Worm (Caenorhabditis elegans) whole organism, young adult: ENCODE data around the gene dmd-9.

Source experiments
- B0261.1 ChIP-seq: sonication (generic microtip); optimal IDR thresholded peaks from 2 replicates; lab custom pipeline; 2016; ENCODE audit warnings: mild to moderate bottlenecking, missing genetic modification characterization, moderate library complexity, missing compliant biosample characterization
- F22D6.2 ChIP-seq: sonication (generic microtip); optimal IDR thresholded peaks from 2 replicates; lab custom pipeline; 2016; ENCODE audit warnings: mild to moderate bottlenecking, missing genetic modification characterization, missing compliant biosample characterization
- F37B4.10 ChIP-seq: fragments of 200-800 bp; sonication (Bioruptor generic); IDR thresholded peaks from 2 replicates; pipeline ENCODE4 v1.3.6; 2022; ENCODE audit warnings: missing genetic modification characterization, missing compliant biosample characterization
- F55B11.4 ChIP-seq: sonication (generic microtip); optimal IDR thresholded peaks from 2 replicates; lab custom pipeline; 2016; ENCODE audit warnings: missing compliant biosample characterization, missing genetic modification characterization, borderline replicate concordance; ENCODE audit not compliant: insufficient read depth
- Y56A3A.18 ChIP-seq: fragments of 200-800 bp; sonication (Bioruptor generic); IDR thresholded peaks from 2 replicates; pipeline ENCODE4 v1.3.6; 2022; ENCODE audit warnings: missing genetic modification reagents, missing genetic modification characterization, missing compliant biosample characterization
- Y79H2A.3 ChIP-seq: fragments of 200-800 bp; sonication (Bioruptor generic); conservative IDR thresholded peaks from 2 replicates; pipeline ENCODE4 v1.3.6; 2022; ENCODE audit warnings: missing genetic modification reagents, missing genetic modification characterization, missing compliant biosample characterization
- Y95B8A.8 ChIP-seq: fragments of 200-800 bp; sonication (Bioruptor generic); IDR thresholded peaks from 2 replicates; pipeline ENCODE4 v1.3.6; 2022; ENCODE audit warnings: missing genetic modification reagents, missing genetic modification characterization, missing compliant biosample characterization
- ZK185.1 ChIP-seq: sonication (generic microtip); optimal IDR thresholded peaks from 2 replicates; lab custom pipeline; 2016; ENCODE audit warnings: mild to moderate bottlenecking, missing genetic modification characterization, missing compliant biosample characterization; ENCODE audit not compliant: poor library complexity, severe bottlenecking
- aptf-3 ChIP-seq: fragments of 200-800 bp; sonication (Bioruptor generic); IDR thresholded peaks from 2 replicates; pipeline ENCODE4 v1.3.6; 2022; ENCODE audit warnings: missing genetic modification characterization, missing compliant biosample characterization
- atf-7 ChIP-seq: sonication (generic microtip); optimal IDR thresholded peaks from 2 replicates; lab custom pipeline; 2017; ENCODE audit warnings: mild to moderate bottlenecking, missing genetic modification characterization, missing compliant biosample characterization
- attf-5 ChIP-seq: fragments of 200-800 bp; sonication (Bioruptor generic); optimal IDR thresholded peaks from 2 replicates; lab custom pipeline; 2018; ENCODE audit warnings: mild to moderate bottlenecking, missing genetic modification characterization, missing compliant biosample characterization
- bed-2 ChIP-seq: fragments of 200-800 bp; sonication (Bioruptor generic); IDR thresholded peaks from 2 replicates; pipeline ENCODE4 v1.3.6; 2022; ENCODE audit warnings: missing genetic modification reagents, missing genetic modification characterization, missing compliant biosample characterization
- ccch-3 ChIP-seq: fragments of 200-800 bp; sonication (Bioruptor generic); optimal IDR thresholded peaks from 2 replicates; lab custom pipeline; 2018; ENCODE audit warnings: mild to moderate bottlenecking, missing genetic modification characterization, missing compliant biosample characterization
- cebp-1 ChIP-seq, 2 experiments: fragments of 200-800 bp in 1 of 2; sonication (Bioruptor generic) in 1 of 2; sonication (generic microtip) in 1 of 2; IDR thresholded peaks in 1 of 2; optimal IDR thresholded peaks in 1 of 2; 2 replicates each; pipeline versions ENCODE4 v1.3.6 to Lab custom; 2017 to 2022; ENCODE audit warnings: missing compliant biosample characterization in 2 of 2, missing genetic modification characterization in 2 of 2, mild to moderate bottlenecking in 1 of 2, missing genetic modification reagents in 1 of 2, moderate library complexity in 1 of 2
- cebp-2 ChIP-seq: fragments of 200-800 bp; sonication (Bioruptor generic); IDR thresholded peaks from 2 replicates; pipeline ENCODE4 v1.3.6; 2022; ENCODE audit warnings: missing genetic modification characterization, missing compliant biosample characterization
- ceh-27 ChIP-seq: fragments of 200-800 bp; sonication (Bioruptor generic); optimal IDR thresholded peaks from 2 replicates; lab custom pipeline; 2018; ENCODE audit warnings: mild to moderate bottlenecking, missing genetic modification characterization, moderate library complexity, missing compliant biosample characterization
- dox-1 ChIP-seq: fragments of 200-800 bp; sonication (Bioruptor generic); IDR thresholded peaks from 2 replicates; pipeline ENCODE4 v1.3.6; 2022; ENCODE audit warnings: missing genetic modification reagents, missing genetic modification characterization, missing compliant biosample characterization
- dpff-1 ChIP-seq: sonication (generic microtip); optimal IDR thresholded peaks from 2 replicates; lab custom pipeline; 2017; ENCODE audit warnings: mild to moderate bottlenecking, missing genetic modification characterization, missing compliant biosample characterization
- dpl-1 ChIP-seq: fragments of 150-350 bp; optimal IDR thresholded peaks from 2 replicates; lab custom pipeline; 2014; ENCODE audit warnings: missing biosample characterization, missing genetic modification reagents, missing genetic modification characterization
- efl-1 ChIP-seq: fragments of 150-350 bp; optimal IDR thresholded peaks from 2 replicates; lab custom pipeline; 2014; ENCODE audit warnings: missing biosample characterization, missing genetic modification reagents, missing genetic modification characterization
- egrh-3 ChIP-seq: fragments of 200-800 bp; sonication (Bioruptor generic); IDR thresholded peaks from 2 replicates; pipeline ENCODE4 v1.3.6; 2022; ENCODE audit warnings: missing genetic modification reagents, missing genetic modification characterization, missing compliant biosample characterization
- ekl-4 ChIP-seq: fragments of 200-800 bp; sonication (Bioruptor generic); IDR thresholded peaks from 2 replicates; pipeline ENCODE4 v1.3.6; 2022; ENCODE audit warnings: missing genetic modification reagents, missing genetic modification characterization, missing compliant biosample characterization
- gei-17 ChIP-seq: fragments of 200-800 bp; sonication (Bioruptor generic); optimal IDR thresholded peaks from 2 replicates; lab custom pipeline; 2018; ENCODE audit warnings: mild to moderate bottlenecking, missing genetic modification characterization, missing compliant biosample characterization
- hmg-1.2 ChIP-seq: fragments of 200-800 bp; sonication (Bioruptor generic); IDR thresholded peaks from 2 replicates; pipeline ENCODE4 v1.3.6; 2022; ENCODE audit warnings: missing genetic modification reagents, missing genetic modification characterization, missing compliant biosample characterization
- let-526 ChIP-seq: fragments of 200-800 bp; sonication (Bioruptor generic); IDR thresholded peaks from 2 replicates; pipeline ENCODE4 v1.3.6; 2022; ENCODE audit warnings: missing genetic modification reagents, missing genetic modification characterization, missing compliant biosample characterization
- let-607 ChIP-seq, 2 experiments: fragments of 200-800 bp in 1 of 2; sonication (Bioruptor generic) in 1 of 2; sonication (generic microtip) in 1 of 2; optimal IDR thresholded peaks; 2 replicates each; lab custom pipeline; 2016 to 2018; ENCODE audit warnings: mild to moderate bottlenecking in 2 of 2, missing compliant biosample characterization in 2 of 2, missing genetic modification characterization in 2 of 2, moderate library complexity in 2 of 2, missing genotype in 1 of 2
- lin-26 ChIP-seq: fragments of 200-800 bp; sonication (Bioruptor generic); IDR thresholded peaks from 2 replicates; pipeline ENCODE4 v1.3.6; 2022; ENCODE audit warnings: missing genetic modification reagents, missing genetic modification characterization, missing compliant biosample characterization
- lin-54 ChIP-seq: fragments of 200-800 bp; sonication (Bioruptor generic); optimal IDR thresholded peaks from 2 replicates; lab custom pipeline; 2018; ENCODE audit warnings: mild to moderate bottlenecking, missing genetic modification characterization, missing compliant biosample characterization
- lir-1 ChIP-seq: fragments of 200-800 bp; sonication (Bioruptor generic); conservative IDR thresholded peaks from 2 replicates; pipeline ENCODE4 v1.3.6; 2022; ENCODE audit warnings: missing genetic modification reagents, missing genetic modification characterization, missing compliant biosample characterization
- lsl-1 ChIP-seq: fragments of 200-800 bp; sonication (Bioruptor generic); optimal IDR thresholded peaks from 2 replicates; lab custom pipeline; 2018; ENCODE audit warnings: mild to moderate bottlenecking, missing genetic modification characterization, moderate library complexity, missing compliant biosample characterization
- madf-3 ChIP-seq: fragments of 200-800 bp; sonication (Bioruptor generic); IDR thresholded peaks from 2 replicates; pipeline ENCODE4 v1.3.6; 2022; ENCODE audit warnings: missing genetic modification reagents, missing genetic modification characterization, missing compliant biosample characterization
- madf-8 ChIP-seq: fragments of 200-800 bp; sonication (Bioruptor generic); conservative IDR thresholded peaks from 2 replicates; pipeline ENCODE4 v1.3.6; 2022; ENCODE audit warnings: missing genetic modification reagents, missing genetic modification characterization, missing compliant biosample characterization
- mcd-1 ChIP-seq: fragments of 200-800 bp; sonication (Bioruptor generic); IDR thresholded peaks from 2 replicates; pipeline ENCODE4 v1.3.6; 2022; ENCODE audit warnings: missing genetic modification reagents, missing genetic modification characterization, missing compliant biosample characterization
- nhr-179 ChIP-seq: sonication (generic microtip); optimal IDR thresholded peaks from 2 replicates; lab custom pipeline; 2016; ENCODE audit warnings: mild to moderate bottlenecking, missing genetic modification characterization, missing compliant biosample characterization
- nhr-27 ChIP-seq: fragments of 200-800 bp; sonication (Bioruptor generic); optimal IDR thresholded peaks from 2 replicates; lab custom pipeline; 2018; ENCODE audit warnings: mild to moderate bottlenecking, missing genetic modification characterization, moderate library complexity, missing compliant biosample characterization
- nhr-80 ChIP-seq: sonication (generic microtip); optimal IDR thresholded peaks from 2 replicates; lab custom pipeline; 2016; ENCODE audit warnings: missing genetic modification characterization, missing compliant biosample characterization
- snpc-3.4 ChIP-seq: sonication (generic microtip); optimal IDR thresholded peaks from 2 replicates; lab custom pipeline; 2017; ENCODE audit warnings: missing genetic modification characterization, mild to moderate bottlenecking, missing compliant biosample characterization, antibody characterized with exemption, moderate library complexity, missing genotype, missing genetic modification reagents
- snpc-4 ChIP-seq, 5 experiments: fragments of 150-350 bp in 1 of 5; sonication (generic microtip) in 4 of 5; optimal IDR thresholded peaks; 2 replicates each; lab custom pipeline; 2014 to 2018; ENCODE audit warnings: missing genetic modification characterization in 5 of 5, missing biosample characterization in 3 of 5, antibody characterized with exemption in 2 of 5, mild to moderate bottlenecking in 2 of 5, missing compliant biosample characterization in 2 of 5, missing genotype in 2 of 5, moderate library complexity in 2 of 5, missing genetic modification reagents in 1 of 5
- sptf-2 ChIP-seq: fragments of 200-800 bp; sonication (Bioruptor generic); optimal IDR thresholded peaks from 2 replicates; lab custom pipeline; 2018; ENCODE audit warnings: mild to moderate bottlenecking, missing genetic modification characterization, missing compliant biosample characterization
- tbx-9 ChIP-seq: sonication (generic microtip); optimal IDR thresholded peaks from 2 replicates; lab custom pipeline; 2016; ENCODE audit warnings: borderline replicate concordance, missing genetic modification characterization, inconsistent platforms, missing compliant biosample characterization
- unc-62 ChIP-seq: fragments of 150-350 bp; optimal IDR thresholded peaks from 2 replicates; lab custom pipeline; 2014; ENCODE audit warnings: missing biosample characterization, missing genetic modification reagents, missing genetic modification characterization

Gene dmd-9

DNA sequence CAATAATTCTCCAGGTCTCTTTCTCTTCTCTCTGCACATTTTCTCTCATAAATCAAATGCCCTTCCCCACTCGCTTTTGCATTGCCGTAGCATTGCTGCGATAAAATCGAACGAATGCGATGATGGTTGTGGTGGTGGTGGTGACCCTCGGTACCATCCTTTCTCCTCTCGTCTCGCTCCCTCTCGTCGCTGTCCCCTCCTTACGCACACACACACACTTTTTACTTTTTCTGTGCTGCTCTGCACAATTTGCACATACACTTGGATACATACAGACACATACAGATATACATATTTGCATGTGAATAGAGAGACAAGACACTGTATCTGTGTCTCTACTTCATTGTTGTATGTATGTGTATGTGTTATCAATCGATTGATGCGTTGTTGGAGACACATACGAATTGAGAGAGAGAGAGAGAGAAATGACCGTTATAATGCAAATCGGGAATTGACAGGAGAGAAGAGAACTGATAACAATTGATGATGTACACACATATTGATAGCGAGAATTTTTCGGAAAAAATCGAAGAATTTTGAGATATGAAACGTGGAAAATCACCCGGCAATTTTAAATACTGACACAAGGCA, 26.7 kb downstream of the dmd-9 start (continued):
- no peak for TF ChIP-seq nhr-27 (tag; lab: Kevin White, UChicago)
- no peak for TF ChIP-seq let-526 (GFP tag; lab: Robert Waterston, UW)
- TF ChIP-seq madf-3 (GFP tag; lab: Robert Waterston, UW) = no peak
- TF ChIP-seq F55B11.4 (tag; lab: Kevin White, UChicago) = no peak
- TF ChIP-seq Y95B8A.8 (GFP tag; lab: Robert Waterston, UW) = no peak
- peak; percentile 82 for TF ChIP-seq atf-7 (tag; lab: Kevin White, UChicago)
- TF ChIP-seq B0261.1 (tag; lab: Kevin White, UChicago) = no peak
- TF ChIP-seq let-607 (tag; optimal IDR thresholded peaks at IDR 0.05; lab: Kevin White, UChicago) = peak; percentile 83 to 87
- no peak for TF ChIP-seq Y56A3A.18 (GFP tag; lab: Robert Waterston, UW)
- no peak for TF ChIP-seq sptf-2 (GFP tag; lab: Kevin White, UChicago)
- no peak for TF ChIP-seq ccch-3 (GFP tag; lab: Kevin White, UChicago)
- peak; percentile 5; the same call in 1 of the 2 replicates for TF ChIP-seq lir-1 (GFP tag; lab: Robert Waterston, UW)

DNA sequence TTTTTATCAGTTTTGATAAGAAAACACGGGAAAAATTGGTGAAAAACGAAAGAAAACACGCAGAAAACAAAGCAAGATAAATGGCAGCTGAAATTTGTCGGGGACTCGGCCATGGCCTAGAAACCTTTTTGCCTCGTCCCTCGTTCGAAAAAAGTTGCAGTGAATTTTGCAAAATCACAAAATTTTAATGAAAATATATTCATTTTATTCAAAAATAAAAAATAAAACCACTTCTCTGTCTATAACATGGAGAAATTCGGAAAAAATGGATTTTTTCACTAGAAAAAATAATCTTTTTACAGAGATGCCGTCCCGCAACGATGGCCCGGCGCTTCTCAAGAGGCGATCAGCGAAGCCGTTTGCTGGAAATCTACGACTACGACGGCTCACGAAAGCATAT, 32.2 kb downstream of the dmd-9 start, which contains the start of gene Y67D8A.2:
Y67D8A.2 (plus strand) TSS at position 301 of the 400 bp plus-strand sequence.
- TF ChIP-seq lsl-1 (no peak), sptf-2 (GFP tag; lab: Kevin White, UChicago) (no peak)

DNA sequence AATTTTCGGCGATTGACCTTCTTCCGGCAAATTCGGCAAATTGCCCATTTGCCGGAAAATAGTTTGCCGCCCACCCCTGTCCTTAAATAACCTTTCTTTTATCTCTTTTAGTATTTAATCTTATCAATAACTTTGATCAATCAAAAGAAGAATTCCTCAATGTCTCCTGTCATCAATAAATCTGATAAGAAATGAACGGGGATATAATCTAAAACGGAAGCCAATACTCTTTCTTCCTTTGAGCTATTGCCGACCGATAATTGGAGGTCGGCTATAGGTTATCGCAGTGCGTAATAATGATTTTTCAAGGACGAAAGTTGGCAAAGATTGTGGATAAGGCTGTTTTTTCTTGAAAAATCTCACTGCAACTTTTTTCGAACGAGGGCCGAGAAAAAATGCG, 33.2 kb downstream of the dmd-9 start:
- peak; percentile 27 for TF ChIP-seq unc-62 (GFP tag; lab: Kevin White, UChicago)
- no peak for TF ChIP-seq F37B4.10

DNA sequence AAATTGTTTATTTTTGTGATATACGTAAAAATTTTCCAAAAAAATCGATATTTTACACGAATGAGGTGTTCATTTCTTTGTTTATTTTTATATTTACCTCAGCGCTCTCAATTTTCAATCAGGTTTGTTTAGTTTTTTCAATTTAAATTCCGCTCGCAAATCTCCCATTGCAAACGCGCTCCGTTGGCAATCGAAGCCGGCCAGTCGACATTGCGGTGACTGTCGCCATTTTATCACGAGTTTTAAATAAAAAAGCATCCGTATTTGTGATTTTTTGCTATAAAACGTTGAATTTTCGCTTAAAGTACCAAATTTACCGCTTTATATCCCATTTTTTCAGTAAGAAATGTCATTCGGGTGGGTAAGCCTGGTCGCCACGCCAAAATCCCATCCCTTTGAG, 40.9 kb downstream of the dmd-9 start, which contains the start of gene slmp-1:
slmp-1 (plus strand) TSS at position 335 of the 400 bp plus-strand sequence.
- no peak for TF ChIP-seq cebp-2 (GFP tag; lab: Robert Waterston, UW)
- TF ChIP-seq dpff-1 (tag; lab: Kevin White, UChicago) = no peak
- peak; percentile 24 for TF ChIP-seq dpl-1
- no peak for TF ChIP-seq gei-17 (GFP tag; lab: Kevin White, UChicago)
- TF ChIP-seq attf-5 (GFP tag; lab: Kevin White, UChicago) = peak; percentile 59
- no peak for TF ChIP-seq Y79H2A.3
- TF ChIP-seq madf-8 (GFP tag; lab: Robert Waterston, UW) = no peak
- TF ChIP-seq nhr-80 (tag; lab: Kevin White, UChicago) = peak; percentile 44
- TF ChIP-seq hmg-1.2 = 0 out of 2 replicates have a peak, but pooled peaks have one; percentile 23
- no peak for TF ChIP-seq snpc-4 (GFP tag; optimal IDR thresholded peaks at IDR 0.05; lab: Kevin White, UChicago)
- TF ChIP-seq snpc-4 (tag; optimal IDR thresholded peaks at IDR 0.05; lab: Kevin White, UChicago) = peak in 1 of 4 experiments; percentile 30
- TF ChIP-seq lin-54 (GFP tag; lab: Kevin White, UChicago) = peak; percentile 57
- peak; percentile 10 for TF ChIP-seq ceh-27 (GFP tag; lab: Kevin White, UChicago)
- TF ChIP-seq snpc-3.4 (tag; lab: Kevin White, UChicago) = no peak
- TF ChIP-seq tbx-9 (tag; lab: Kevin White, UChicago) = no peak
- no peak for TF ChIP-seq Y95B8A.8 (GFP tag; lab: Robert Waterston, UW)
- TF ChIP-seq lin-26 (GFP tag; lab: Robert Waterston, UW) = no peak
- TF ChIP-seq mcd-1 = peak; percentile 90
- no peak for TF ChIP-seq B0261.1 (tag; lab: Kevin White, UChicago)
- TF ChIP-seq ZK185.1 = no peak
- peak; percentile 35; the same call in 1 of the 2 replicates for TF ChIP-seq dox-1 (GFP tag; lab: Robert Waterston, UW)
- no peak for TF ChIP-seq cebp-1 (GFP tag; IDR thresholded peaks at IDR 0.05; lab: Robert Waterston, UW)
- peak; percentile 43 for TF ChIP-seq cebp-1 (tag; optimal IDR thresholded peaks at IDR 0.05; lab: Kevin White, UChicago)
- TF ChIP-seq aptf-3 = no peak
- TF ChIP-seq bed-2 (GFP tag; lab: Robert Waterston, UW) = no peak
- peak; percentile 37 for TF ChIP-seq efl-1
- TF ChIP-seq egrh-3 (GFP tag; lab: Robert Waterston, UW) = no peak
- TF ChIP-seq ekl-4 = no peak
- no peak for TF ChIP-seq nhr-179
- TF ChIP-seq F22D6.2 (tag; lab: Kevin White, UChicago) = no peak
